Fruit fly (Drosophila melanogaster) whole organism, adult: ENCODE data around the gene Cyp9f2.
A peak's percentile ranks its signal among the peaks of the same experiment; 100 is the strongest.

ENCODE experiments used
- CG14711 ChIP-seq: fragments of 200-800 bp; sonication (Bioruptor generic); optimal IDR thresholded peaks from 2 replicates; lab custom pipeline; 2018; ENCODE audit warnings: missing biosample characterization, mild to moderate bottlenecking, missing genetic modification characterization, moderate library complexity
- CG1620 ChIP-seq: fragments of 200-800 bp; sonication (Bioruptor generic); optimal IDR thresholded peaks from 2 replicates; lab custom pipeline; 2016; ENCODE audit warnings: missing biosample characterization, missing genetic modification characterization
- Clk ChIP-seq: fragments of 200-800 bp; sonication (Bioruptor generic); optimal IDR thresholded peaks from 2 replicates; lab custom pipeline; 2017; ENCODE audit warnings: missing biosample characterization, missing genetic modification characterization
- Hr96 ChIP-seq: fragments of 200-800 bp; sonication (Bioruptor generic); optimal IDR thresholded peaks from 2 replicates; lab custom pipeline; 2016; ENCODE audit warnings: missing biosample characterization, missing genetic modification characterization
- Mnt ChIP-seq: fragments of 200-800 bp; sonication (Bioruptor generic); optimal IDR thresholded peaks from 2 replicates; lab custom pipeline; 2016; ENCODE audit warnings: missing biosample characterization, mild to moderate bottlenecking, missing genetic modification characterization
- bab1 ChIP-seq: fragments of 200-800 bp; sonication (Bioruptor generic); optimal IDR thresholded peaks from 3 replicates; lab custom pipeline; 2019; ENCODE audit warnings: missing biosample characterization, mild to moderate bottlenecking, missing genetic modification characterization, moderate library complexity
- pad ChIP-seq: fragments of 200-800 bp; sonication (Bioruptor generic); optimal IDR thresholded peaks from 3 replicates; lab custom pipeline; 2017; ENCODE audit warnings: missing biosample characterization, missing genetic modification characterization, mild to moderate bottlenecking, moderate library complexity, missing genetic modification reagents

DNA sequence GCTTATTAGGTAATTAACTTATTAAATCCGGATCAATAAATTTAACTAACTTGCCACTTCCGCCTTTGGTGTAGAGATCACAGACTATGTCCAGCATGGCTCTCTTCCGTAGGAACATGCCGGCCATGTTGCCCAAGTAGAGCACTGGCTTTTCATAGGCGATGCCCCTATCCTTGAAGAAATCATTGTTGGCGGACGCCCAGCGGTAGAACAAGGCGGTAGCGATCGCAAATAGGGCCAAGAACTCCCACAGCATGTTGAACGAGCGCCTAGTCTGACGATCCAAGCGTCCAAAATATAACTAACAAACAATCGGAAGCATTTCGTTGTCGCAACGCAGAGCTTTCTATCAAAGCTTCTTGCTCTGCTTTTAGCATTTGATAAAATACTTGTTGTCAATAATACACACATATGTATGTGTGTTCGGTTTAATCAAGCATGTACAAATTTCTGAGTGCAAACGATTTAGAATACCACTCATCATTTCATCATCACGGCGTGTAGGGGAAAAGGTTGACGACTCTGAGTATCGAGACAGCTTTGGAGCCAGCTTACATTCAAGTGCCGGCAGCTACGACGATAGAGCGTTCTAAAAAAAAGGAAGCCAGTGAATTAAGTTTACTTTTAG is 7.1 kb downstream of the Cyp9f2 start, which contains the start of gene Cyp9f3:
- no peak for TF ChIP-seq CG1620 (GFP tag; lab: Kevin White, UChicago)
- peak; percentile 45 for TF ChIP-seq pad
- TF ChIP-seq CG14711 (tag; lab: Kevin White, UChicago) = no peak
- no peak for TF ChIP-seq Hr96
- TF ChIP-seq Mnt (GFP tag; lab: Kevin White, UChicago) = no peak
- no peak for TF ChIP-seq Clk (GFP tag; lab: Kevin White, UChicago)
- no peak for TF ChIP-seq bab1 (GFP tag; lab: Kevin White, UChicago)
